Worm (Caenorhabditis elegans) whole organism, mixed stage, embryonic: ENCODE measurements around the gene acr-14.

Experiments
- blmp-1 ChIP-seq: fragments of 150-350 bp; optimal IDR thresholded peaks from 2 replicates; lab custom pipeline; 2014; ENCODE audit warnings: missing biosample characterization, missing genetic modification characterization
- elt-3 ChIP-seq: fragments of 150-350 bp; optimal IDR thresholded peaks from 2 replicates; lab custom pipeline; 2014; ENCODE audit warnings: missing biosample characterization, missing genetic modification characterization
- nhr-12 ChIP-seq: fragments of 150-350 bp; optimal IDR thresholded peaks from 2 replicates; lab custom pipeline; 2014; ENCODE audit warnings: missing biosample characterization, missing genetic modification characterization
- sem-2 ChIP-seq: fragments of 200-800 bp; sonication (Bioruptor generic); optimal IDR thresholded peaks from 2 replicates; lab custom pipeline; 2018; ENCODE audit warnings: mild to moderate bottlenecking, missing genetic modification characterization, missing compliant biosample characterization
- snpc-4 ChIP-seq: fragments of 150-350 bp; optimal IDR thresholded peaks from 2 replicates; lab custom pipeline; 2014; ENCODE audit warnings: missing biosample characterization, missing genetic modification characterization
- sptf-1 ChIP-seq: sonication (generic microtip); optimal IDR thresholded peaks from 2 replicates; lab custom pipeline; 2017; ENCODE audit warnings: mild to moderate bottlenecking, missing genetic modification characterization, moderate library complexity, missing compliant biosample characterization
- unc-39 ChIP-seq: fragments of 150-350 bp; optimal IDR thresholded peaks from 2 replicates; lab custom pipeline; 2014; ENCODE audit warnings: missing biosample characterization, missing genetic modification characterization

ce11 chrII:8156845-8157373 is 20.1 kb downstream of the acr-14 start, which contains the start of the genes tub-1 and tmem-138:
- TF ChIP-seq snpc-4 (tag; lab: Kevin White, UChicago): no peak
- TF ChIP-seq nhr-12 (tag; lab: Kevin White, UChicago): no peak
- TF ChIP-seq blmp-1 (tag; lab: Kevin White, UChicago): no peak
- no peak for TF ChIP-seq sem-2 (GFP tag; lab: Kevin White, UChicago)
- TF ChIP-seq elt-3 (tag; lab: Kevin White, UChicago): no peak
- TF ChIP-seq sptf-1 (tag; lab: Kevin White, UChicago): no peak
- TF ChIP-seq unc-39 (tag; lab: Kevin White, UChicago): no peak
